Worm (Caenorhabditis elegans): Measurements from ENCODE around the gene ostf-4.

ce11 chrIII:10328565-10329541, 10.5 kb upstream of the ostf-4 start:
- TF ChIP-seq dao-5 (tag; optimal IDR thresholded peaks at IDR 0.05), result no peak
- TF ChIP-seq him-1 (tag; optimal IDR thresholded peaks at IDR 0.05), result no peak
